Fruit fly (Drosophila melanogaster): ENCODE measurements around the gene Naa20A.

Gene Naa20A

DNA sequence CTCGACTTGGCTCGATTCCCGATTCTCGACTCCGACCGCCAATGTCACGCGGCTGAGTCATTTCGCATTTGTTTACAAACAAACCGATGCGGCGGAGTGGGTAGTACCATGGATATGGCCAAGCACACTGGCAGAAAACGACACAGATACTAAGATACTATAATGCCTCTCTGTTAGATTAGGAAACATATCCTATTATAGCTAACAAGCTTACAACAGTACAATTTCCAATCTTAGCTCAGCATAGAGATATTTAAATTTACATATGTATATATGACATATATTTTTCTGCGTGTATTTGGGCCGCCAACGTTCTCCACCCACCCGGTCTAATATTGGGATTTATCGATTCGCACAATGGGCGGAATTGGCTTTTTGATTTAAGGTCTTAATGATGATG lies 18.9 kb downstream of the Naa20A start (continued):
- no peak for TF ChIP-seq CG6854 (GFP tag; optimal IDR thresholded peaks at IDR 0.05)
- peak; percentile 48 for TF ChIP-seq Hr39 (GFP tag; optimal IDR thresholded peaks at IDR 0.05)
- TF ChIP-seq dsx (GFP tag; optimal IDR thresholded peaks at IDR 0.05; ENCODE audit: poor library complexity, severe bottlenecking): peak; percentile 66
- peak; percentile 80 for TF ChIP-seq Eip75B (GFP tag; optimal IDR thresholded peaks at IDR 0.05)
- peak; percentile 68 for TF ChIP-seq CG3032 (tag; optimal IDR thresholded peaks at IDR 0.05)
- TF ChIP-seq CG6808 (GFP tag; optimal IDR thresholded peaks at IDR 0.05): peak; percentile 54
- TF ChIP-seq CG15336 (GFP tag; IDR thresholded peaks at IDR 0.05): peak; percentile 86
- TF ChIP-seq topi (GFP tag; optimal IDR thresholded peaks at IDR 0.05): peak; percentile 83
- peak; percentile 63 for TF ChIP-seq acj6 (GFP tag; optimal IDR thresholded peaks at IDR 0.05)
- peak; percentile 74 for TF ChIP-seq achi (GFP tag; optimal IDR thresholded peaks at IDR 0.05)
- TF ChIP-seq CG8119 (GFP tag; IDR thresholded peaks at IDR 0.05): peak; percentile 85
- peak; percentile 11 to 79 for TF ChIP-seq salr (GFP tag; optimal IDR thresholded peaks at IDR 0.05)
- peak; percentile 66 for TF ChIP-seq cyc (GFP tag; optimal IDR thresholded peaks at IDR 0.05)
- TF ChIP-seq CG10669 (GFP tag; optimal IDR thresholded peaks at IDR 0.05): peak; percentile 61
- no peak for TF ChIP-seq fd85E (GFP tag; optimal IDR thresholded peaks at IDR 0.05)
- TF ChIP-seq pdm3 (GFP tag; optimal IDR thresholded peaks at IDR 0.05): peak; percentile 66
- peak; percentile 84 for TF ChIP-seq CG3919 (GFP tag; optimal IDR thresholded peaks at IDR 0.05)
- TF ChIP-seq CG11294 (GFP tag; IDR thresholded peaks at IDR 0.05): peak; percentile 73
- TF ChIP-seq dac (GFP tag; optimal IDR thresholded peaks at IDR 0.05): peak; percentile 23
- TF ChIP-seq CG11902 (GFP tag; optimal IDR thresholded peaks at IDR 0.05): peak; percentile 58

DNA sequence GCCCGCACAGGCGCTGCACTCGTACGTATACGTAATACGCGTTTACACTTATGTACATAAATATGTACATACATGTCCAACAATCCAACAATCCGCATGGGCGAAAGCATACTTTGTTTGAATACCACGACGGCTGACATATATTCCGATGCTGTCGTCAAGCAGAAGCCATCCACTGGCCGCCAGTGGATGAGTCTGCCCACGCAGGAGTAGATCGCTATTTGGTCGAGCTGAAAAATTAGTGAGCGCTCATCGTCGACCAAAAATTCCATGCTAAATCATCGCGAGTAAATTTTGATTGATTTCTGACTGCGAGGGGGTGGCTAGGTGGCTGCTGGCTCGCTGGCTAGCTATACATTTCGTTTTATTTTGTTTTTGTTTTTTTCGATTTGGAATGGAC lies 20.4 kb downstream of the Naa20A start:
- TF ChIP-seq topi (GFP tag; optimal IDR thresholded peaks at IDR 0.05) (no peak), Sox15 (GFP tag; optimal IDR thresholded peaks at IDR 0.05) (no peak), CG10631 (GFP tag; optimal IDR thresholded peaks at IDR 0.05) (no peak), fkh (GFP tag; optimal IDR thresholded peaks at IDR 0.05) (peak; percentile 9), Sox102F (GFP tag; optimal IDR thresholded peaks at IDR 0.05) (no peak), CG6854 (GFP tag; optimal IDR thresholded peaks at IDR 0.05) (no peak), Ets21C (GFP tag; optimal IDR thresholded peaks at IDR 0.05) (no peak)

DNA sequence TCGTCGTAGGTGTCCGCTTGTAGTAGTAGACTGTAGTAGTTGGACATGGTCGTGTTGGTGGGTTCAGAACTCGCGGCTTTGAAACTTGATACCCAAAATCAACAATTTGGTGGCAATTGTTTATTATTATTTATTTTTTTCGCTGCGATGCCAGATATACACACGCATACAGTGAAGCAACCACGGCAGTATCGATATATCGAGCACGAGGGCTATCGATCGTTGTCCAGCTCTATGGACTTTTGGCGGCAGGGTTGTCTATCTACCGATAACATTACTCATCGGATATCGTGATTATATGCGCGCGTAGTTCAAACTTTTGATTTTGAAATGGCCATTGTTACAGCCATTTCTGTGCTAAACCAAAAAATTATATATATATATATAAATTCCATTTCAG lies 21.2 kb downstream of the Naa20A start, which contains the start of gene CG14220:
TSS of gene CG14220 (minus strand) at position 208 of the 400 bp plus-strand sequence.
- TF ChIP-seq svp (GFP tag): peak; percentile 22
- peak; percentile 12 for TF ChIP-seq CG3032 (tag; optimal IDR thresholded peaks at IDR 0.05)
- TF ChIP-seq OdsH (GFP tag; optimal IDR thresholded peaks at IDR 0.05): no peak
- TF ChIP-seq fkh (GFP tag; optimal IDR thresholded peaks at IDR 0.05): peak; percentile 2

DNA sequence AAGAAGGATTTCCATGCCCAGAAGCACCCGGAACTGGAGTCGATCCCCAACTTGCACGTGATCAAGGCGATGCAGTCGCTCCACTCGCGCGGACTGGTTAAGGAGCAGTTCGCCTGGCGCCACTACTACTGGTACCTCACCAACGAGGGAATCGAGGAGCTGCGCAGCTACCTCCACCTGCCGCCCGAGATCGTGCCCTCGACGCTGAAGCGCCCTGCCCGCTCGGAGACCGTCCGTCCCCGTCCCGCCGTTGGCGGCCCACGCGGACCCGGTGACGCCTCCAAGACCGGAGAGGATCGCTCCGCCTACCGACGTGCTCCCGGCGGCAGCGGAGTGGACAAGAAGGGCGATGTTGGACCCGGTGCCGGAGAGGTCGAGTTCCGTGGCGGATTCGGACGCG lies 24.4 kb downstream of the Naa20A start:
- TF ChIP-seq svp (GFP tag) (no peak), CG8319 (GFP tag; optimal IDR thresholded peaks at IDR 0.05) (no peak), dac (GFP tag; optimal IDR thresholded peaks at IDR 0.05) (no peak), achi (GFP tag; optimal IDR thresholded peaks at IDR 0.05) (no peak), CG10669 (GFP tag; optimal IDR thresholded peaks at IDR 0.05) (no peak), esn (GFP tag; optimal IDR thresholded peaks at IDR 0.05) (no peak), CG11902 (GFP tag; optimal IDR thresholded peaks at IDR 0.05) (no peak), vri (GFP tag; optimal IDR thresholded peaks at IDR 0.05) (no peak), spab (GFP tag; optimal IDR thresholded peaks at IDR 0.05) (no peak), CG34406 (GFP tag; optimal IDR thresholded peaks at IDR 0.05) (no peak), CG7368 (GFP tag; optimal IDR thresholded peaks at IDR 0.05) (no peak), CG6276 (GFP tag; optimal IDR thresholded peaks at IDR 0.05) (no peak), CG4318 (GFP tag; optimal IDR thresholded peaks at IDR 0.05) (no peak), Gug (GFP tag; IDR thresholded peaks at IDR 0.05) (no peak), CG8632 (GFP tag; optimal IDR thresholded peaks at IDR 0.05) (no peak), CG3032 (tag; optimal IDR thresholded peaks at IDR 0.05) (no peak), Ets21C (GFP tag; optimal IDR thresholded peaks at IDR 0.05) (no peak), Blimp-1 (GFP tag; optimal IDR thresholded peaks at IDR 0.05) (no peak)

All from whole organism, prepupa.